Fruit fly (Drosophila melanogaster) whole organism, adult: ENCODE results near the gene CG12105.

Source experiments
- CG11617 ChIP-seq: fragments of 200-800 bp; sonication (Bioruptor generic); optimal IDR thresholded peaks from 2 replicates; lab custom pipeline; 2017; ENCODE audit warnings: mild to moderate bottlenecking, missing biosample characterization, missing genetic modification reagents, missing genetic modification characterization
- CG12768 ChIP-seq: fragments of 200-800 bp; sonication (Bioruptor generic); optimal IDR thresholded peaks from 2 replicates; lab custom pipeline; 2017; ENCODE audit warnings: missing biosample characterization, missing genetic modification characterization, mild to moderate bottlenecking, moderate library complexity, missing genetic modification reagents
- CG14711 ChIP-seq: fragments of 200-800 bp; sonication (Bioruptor generic); optimal IDR thresholded peaks from 2 replicates; lab custom pipeline; 2018; ENCODE audit warnings: missing biosample characterization, mild to moderate bottlenecking, missing genetic modification characterization, moderate library complexity
- CG1620 ChIP-seq: fragments of 200-800 bp; sonication (Bioruptor generic); optimal IDR thresholded peaks from 2 replicates; lab custom pipeline; 2016; ENCODE audit warnings: missing biosample characterization, missing genetic modification characterization
- CG33017 ChIP-seq: fragments of 200-800 bp; sonication (Bioruptor generic); optimal IDR thresholded peaks from 2 replicates; lab custom pipeline; 2018; ENCODE audit warnings: missing biosample characterization, mild to moderate bottlenecking, missing genetic modification characterization, moderate library complexity
- CG5204 ChIP-seq: fragments of 200-800 bp; sonication (Bioruptor generic); optimal IDR thresholded peaks from 2 replicates; lab custom pipeline; 2016; ENCODE audit warnings: missing biosample characterization, missing genetic modification characterization
- CG7045 ChIP-seq: fragments of 200-800 bp; sonication (Bioruptor generic); optimal IDR thresholded peaks from 2 replicates; lab custom pipeline; 2017; ENCODE audit warnings: missing biosample characterization, mild to moderate bottlenecking, missing genetic modification characterization
- CG7101 ChIP-seq: fragments of 200-800 bp; sonication (Bioruptor generic); optimal IDR thresholded peaks from 2 replicates; lab custom pipeline; 2018; ENCODE audit warnings: missing biosample characterization, mild to moderate bottlenecking, missing genetic modification characterization, moderate library complexity
- Clk ChIP-seq: fragments of 200-800 bp; sonication (Bioruptor generic); optimal IDR thresholded peaks from 2 replicates; lab custom pipeline; 2017; ENCODE audit warnings: missing biosample characterization, missing genetic modification characterization
- Crg-1 ChIP-seq: fragments of 200-800 bp; sonication (Bioruptor generic); optimal IDR thresholded peaks from 2 replicates; lab custom pipeline; 2016; ENCODE audit warnings: missing biosample characterization, missing genetic modification characterization
- Hr96 ChIP-seq: fragments of 200-800 bp; sonication (Bioruptor generic); optimal IDR thresholded peaks from 2 replicates; lab custom pipeline; 2016; ENCODE audit warnings: missing biosample characterization, missing genetic modification characterization
- Mnt ChIP-seq: fragments of 200-800 bp; sonication (Bioruptor generic); optimal IDR thresholded peaks from 2 replicates; lab custom pipeline; 2016; ENCODE audit warnings: missing biosample characterization, mild to moderate bottlenecking, missing genetic modification characterization
- bab1 ChIP-seq: fragments of 200-800 bp; sonication (Bioruptor generic); optimal IDR thresholded peaks from 3 replicates; lab custom pipeline; 2019; ENCODE audit warnings: missing biosample characterization, mild to moderate bottlenecking, missing genetic modification characterization, moderate library complexity
- cic ChIP-seq: fragments of 200-800 bp; sonication (Bioruptor generic); optimal IDR thresholded peaks from 2 replicates; lab custom pipeline; 2017; ENCODE audit warnings: missing biosample characterization, mild to moderate bottlenecking, missing genetic modification characterization, moderate library complexity
- cnc ChIP-seq, 2 experiments: fragments of >200 bp; optimal IDR thresholded peaks; 2 replicates each; lab custom pipeline; 2017
- kay ChIP-seq: fragments of 200-800 bp; sonication (Bioruptor generic); peaks from one replicate; lab custom pipeline; 2016; ENCODE audit warnings: missing biosample characterization, missing genetic modification characterization, borderline replicate concordance
- ovo ChIP-seq: fragments of 200-800 bp; sonication (Bioruptor generic); optimal IDR thresholded peaks from 2 replicates; lab custom pipeline; 2016; ENCODE audit warnings: missing biosample characterization, missing genetic modification characterization
- pad ChIP-seq: fragments of 200-800 bp; sonication (Bioruptor generic); optimal IDR thresholded peaks from 3 replicates; lab custom pipeline; 2017; ENCODE audit warnings: missing biosample characterization, missing genetic modification characterization, mild to moderate bottlenecking, moderate library complexity, missing genetic modification reagents
- tj ChIP-seq: fragments of 200-800 bp; sonication (Bioruptor generic); optimal IDR thresholded peaks from 3 replicates; lab custom pipeline; 2017; ENCODE audit warnings: missing biosample characterization, mild to moderate bottlenecking, missing genetic modification characterization, moderate library complexity
- toe ChIP-seq: fragments of 200-800 bp; sonication (Bioruptor generic); optimal IDR thresholded peaks from 2 replicates; lab custom pipeline; 2016; ENCODE audit warnings: missing biosample characterization, missing genetic modification characterization

CG12105 gene

dm6 chr3L:1639185-1639812 is 23.7 kb upstream of the CG12105 start, which contains the start of the genes Mettl2 and Bgb:
TSS of gene Mettl2 (minus strand) at chr3L:1639235.
TSS of gene Bgb (plus strand) at chr3L:1639711.
- TF ChIP-seq CG1620 (GFP tag; lab: Kevin White, UChicago): peak; percentile 83
- TF ChIP-seq CG7101 (tag; lab: Kevin White, UChicago): peak; percentile 78
- TF ChIP-seq cnc (optimal IDR thresholded peaks at IDR 0.05; lab: Kevin White, UChicago): no peak
- peak; percentile 58 for TF ChIP-seq ovo (GFP tag; lab: Kevin White, UChicago)
- peak; percentile 68 for TF ChIP-seq pad
- TF ChIP-seq Hr96 (GFP tag; lab: Kevin White, UChicago): peak; percentile 84
- TF ChIP-seq CG7045: peak; percentile 75
- no peak for TF ChIP-seq cic (GFP tag; lab: Kevin White, UChicago)
- peak; percentile 59 for TF ChIP-seq Mnt
- TF ChIP-seq kay (GFP tag; lab: Kevin White, UChicago): no peak
- peak; percentile 56 for TF ChIP-seq bab1 (GFP tag; lab: Kevin White, UChicago)
- TF ChIP-seq tj: peak; percentile 50
- TF ChIP-seq CG33017 (tag; lab: Kevin White, UChicago): peak; percentile 65
- TF ChIP-seq toe (GFP tag; lab: Kevin White, UChicago): peak; percentile 90
- no peak for TF ChIP-seq CG5204 (GFP tag; lab: Kevin White, UChicago)
- peak; percentile 65 for TF ChIP-seq CG11617
- TF ChIP-seq CG14711 (tag; lab: Kevin White, UChicago): peak; percentile 73
- TF ChIP-seq CG12768: peak; percentile 69
- peak; percentile 65 for TF ChIP-seq Crg-1 (GFP tag; lab: Kevin White, UChicago)
- TF ChIP-seq Clk: peak; percentile 68

- TF ChIP-seq Clk: no peak
- TF ChIP-seq CG33017 (tag; lab: Kevin White, UChicago): no peak
- TF ChIP-seq Crg-1 (GFP tag; lab: Kevin White, UChicago): no peak
- no peak for TF ChIP-seq CG12768
- no peak for TF ChIP-seq toe (GFP tag; lab: Kevin White, UChicago)
- TF ChIP-seq CG1620 (GFP tag; lab: Kevin White, UChicago): no peak
- no peak for TF ChIP-seq pad
- no peak for TF ChIP-seq CG7101 (tag; lab: Kevin White, UChicago)
- TF ChIP-seq kay (GFP tag; lab: Kevin White, UChicago): no peak
- TF ChIP-seq tj: no peak
- no peak for TF ChIP-seq bab1 (GFP tag; lab: Kevin White, UChicago)
Measured at dm6 chr3L:1637652-1638051, 22.1 kb upstream of the CG12105 start, which contains the start of gene nSyb. TSS of gene nSyb (minus strand) at chr3L:1637752.

DNA sequence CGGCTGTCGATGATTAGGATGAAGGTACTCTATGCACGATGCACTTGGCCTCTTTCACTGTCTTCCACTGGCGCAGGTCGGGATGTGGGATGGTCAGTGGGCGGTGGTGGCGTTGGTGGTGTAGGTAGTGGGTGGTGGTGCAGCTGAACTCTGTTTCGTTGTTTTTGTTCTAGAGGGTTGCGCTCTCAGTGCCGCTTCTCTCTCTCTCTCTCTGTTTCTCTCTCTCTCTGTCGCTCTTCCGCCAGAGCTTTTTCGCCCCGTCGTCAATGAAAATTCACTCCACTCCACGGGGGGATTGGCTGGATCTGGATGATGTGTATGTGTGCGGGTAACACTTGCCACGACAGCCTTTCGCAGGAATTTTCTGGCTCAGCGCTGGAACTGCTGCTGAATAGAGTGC is 21.3 kb upstream of the CG12105 start:
- no peak for TF ChIP-seq CG1620 (GFP tag; lab: Kevin White, UChicago)
- no peak for TF ChIP-seq cic (GFP tag; lab: Kevin White, UChicago)
- no peak for TF ChIP-seq CG12768
- TF ChIP-seq tj: no peak
- TF ChIP-seq Hr96 (GFP tag; lab: Kevin White, UChicago): no peak
- no peak for TF ChIP-seq CG33017 (tag; lab: Kevin White, UChicago)
- no peak for TF ChIP-seq kay (GFP tag; lab: Kevin White, UChicago)
- no peak for TF ChIP-seq pad
- TF ChIP-seq cnc (optimal IDR thresholded peaks at IDR 0.05; lab: Kevin White, UChicago): no peak
- no peak for TF ChIP-seq CG5204 (GFP tag; lab: Kevin White, UChicago)
- no peak for TF ChIP-seq ovo (GFP tag; lab: Kevin White, UChicago)
- no peak for TF ChIP-seq bab1 (GFP tag; lab: Kevin White, UChicago)
- TF ChIP-seq toe (GFP tag; lab: Kevin White, UChicago): no peak
- TF ChIP-seq CG7045: no peak
- TF ChIP-seq CG11617: no peak
- no peak for TF ChIP-seq Crg-1 (GFP tag; lab: Kevin White, UChicago)
- TF ChIP-seq CG14711 (tag; lab: Kevin White, UChicago): no peak

DNA sequence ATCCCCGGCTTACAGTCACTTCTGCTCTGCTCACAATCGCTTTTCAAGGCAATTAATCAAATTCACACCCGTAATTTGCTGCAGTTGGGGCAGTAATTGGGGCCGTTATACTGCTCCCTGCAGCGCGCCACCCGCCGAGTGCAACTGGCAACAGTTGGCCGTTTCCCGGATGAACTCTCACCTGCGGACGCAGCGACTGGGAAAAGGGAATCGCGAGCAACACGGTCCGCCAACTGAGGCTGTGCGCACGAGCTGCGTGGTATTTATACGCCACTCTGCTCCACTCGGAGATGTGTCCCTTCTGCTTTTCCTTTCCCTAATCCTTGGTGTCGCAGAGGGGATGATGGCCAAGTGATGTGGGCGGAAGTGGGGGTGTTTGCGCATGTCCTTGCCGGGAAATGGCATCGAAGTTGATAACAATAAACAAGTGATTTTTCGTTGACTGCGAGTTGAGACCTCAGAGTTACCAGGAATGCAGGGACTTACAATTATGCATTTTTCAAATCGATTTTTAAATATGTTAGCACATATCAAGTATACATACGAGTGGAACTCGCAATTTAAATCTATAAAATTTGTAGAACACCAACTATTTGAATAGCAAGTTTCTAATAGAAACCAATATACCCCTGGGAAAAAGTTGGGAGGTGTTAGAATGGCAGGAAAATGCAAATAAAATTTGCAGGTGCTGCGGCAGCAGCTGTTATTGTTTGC is 13.6 kb upstream of the CG12105 start, which contains the start of gene GC:
GC (minus strand) TSS at position 238 of the 714 bp plus-strand sequence.
- TF ChIP-seq Clk: no peak
- TF ChIP-seq CG5204 (GFP tag; lab: Kevin White, UChicago): no peak
- TF ChIP-seq cnc (optimal IDR thresholded peaks at IDR 0.05; lab: Kevin White, UChicago): no peak
- TF ChIP-seq Crg-1 (GFP tag; lab: Kevin White, UChicago): no peak
- TF ChIP-seq toe (GFP tag; lab: Kevin White, UChicago): no peak
- no peak for TF ChIP-seq CG1620 (GFP tag; lab: Kevin White, UChicago)
- TF ChIP-seq CG7101 (tag; lab: Kevin White, UChicago): no peak
- no peak for TF ChIP-seq pad
- no peak for TF ChIP-seq Mnt
- TF ChIP-seq CG33017 (tag; lab: Kevin White, UChicago): no peak
- TF ChIP-seq kay (GFP tag; lab: Kevin White, UChicago): no peak

DNA sequence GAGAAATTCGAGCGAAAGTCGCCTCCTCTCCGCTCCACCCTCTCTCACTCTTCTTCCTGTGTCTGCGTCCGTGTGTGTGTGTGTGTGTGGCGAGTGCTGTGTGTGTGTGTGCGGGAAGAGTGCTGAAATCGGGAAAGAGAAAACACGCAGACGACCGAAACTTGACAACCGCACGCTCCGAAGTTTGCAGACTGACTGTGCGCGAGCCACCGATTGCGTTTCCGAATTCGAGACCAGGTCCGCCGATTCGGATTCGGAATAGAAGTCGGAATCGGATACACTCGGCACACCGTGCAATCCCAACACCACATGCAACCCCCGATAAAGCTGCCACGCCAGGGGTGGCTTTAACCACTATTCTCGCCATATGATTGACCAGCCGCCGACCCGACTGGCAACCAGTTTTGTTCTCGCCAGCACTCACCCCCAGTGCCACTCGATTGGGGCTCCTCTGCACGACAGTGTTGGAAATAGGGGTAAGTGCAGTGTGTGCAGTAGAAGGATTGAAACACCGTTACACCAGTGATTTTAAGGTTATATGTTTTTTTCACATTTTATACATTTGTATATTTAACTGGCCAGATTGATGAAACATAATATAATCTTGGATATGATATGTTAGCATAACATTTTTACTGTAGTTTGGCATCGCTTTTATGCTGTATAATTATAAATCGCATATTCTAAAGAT is 12.7 kb upstream of the CG12105 start, which contains the start of gene CG13928:
CG13928 (minus strand) TSS at position 202 of the 691 bp plus-strand sequence.
- TF ChIP-seq toe (GFP tag; lab: Kevin White, UChicago) (peak; percentile 44), cic (GFP tag; lab: Kevin White, UChicago) (peak; percentile 35), CG14711 (tag; lab: Kevin White, UChicago) (no peak), kay (GFP tag; lab: Kevin White, UChicago) (no peak), CG12768 (no peak), CG7045 (peak; percentile 13), Clk (peak; percentile 50), CG1620 (GFP tag; lab: Kevin White, UChicago) (no peak), CG5204 (GFP tag; lab: Kevin White, UChicago) (peak; percentile 35)
